Fruit fly (Drosophila melanogaster): ENCODE data around the gene CG31142.
A peak's percentile ranks its signal among the peaks of the same experiment; 100 is the strongest.

Gene CG31142

DNA sequence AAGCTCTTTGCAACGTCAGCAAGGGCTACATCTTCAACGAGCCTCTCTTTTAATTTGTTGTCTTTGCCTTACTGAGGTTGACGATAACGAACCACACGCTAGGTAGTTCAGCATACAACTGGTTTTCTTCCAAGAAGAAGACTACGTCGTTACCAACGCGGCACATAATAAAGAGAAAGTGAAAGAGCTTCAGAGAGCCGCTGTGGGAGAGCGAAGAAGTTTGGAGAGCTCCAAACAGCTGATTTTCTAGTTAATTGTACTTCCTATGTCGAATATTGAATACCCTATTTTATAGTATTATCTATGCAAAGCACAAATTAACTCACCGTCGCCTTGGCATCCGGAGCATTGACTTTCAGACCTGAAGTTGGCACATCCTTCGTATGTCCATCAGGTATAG, 26.3 kb downstream of the CG31142 start:
- TF ChIP-seq Vsx2 (GFP tag; optimal IDR thresholded peaks at IDR 0.05; ENCODE audit: partially characterized antibody) (peak; percentile 17), usp (GFP tag; optimal IDR thresholded peaks at IDR 0.05) (no peak), woc (GFP tag; optimal IDR thresholded peaks at IDR 0.05) (peak; percentile 41), Dif (GFP tag; optimal IDR thresholded peaks at IDR 0.05; ENCODE audit: partially characterized antibody) (peak; percentile 52), dl (GFP tag; optimal IDR thresholded peaks at IDR 0.05; ENCODE audit: insufficient read depth in 1 of 2, partially characterized antibody in 2 of 2) (peak; percentile 13 to 54)

DNA sequence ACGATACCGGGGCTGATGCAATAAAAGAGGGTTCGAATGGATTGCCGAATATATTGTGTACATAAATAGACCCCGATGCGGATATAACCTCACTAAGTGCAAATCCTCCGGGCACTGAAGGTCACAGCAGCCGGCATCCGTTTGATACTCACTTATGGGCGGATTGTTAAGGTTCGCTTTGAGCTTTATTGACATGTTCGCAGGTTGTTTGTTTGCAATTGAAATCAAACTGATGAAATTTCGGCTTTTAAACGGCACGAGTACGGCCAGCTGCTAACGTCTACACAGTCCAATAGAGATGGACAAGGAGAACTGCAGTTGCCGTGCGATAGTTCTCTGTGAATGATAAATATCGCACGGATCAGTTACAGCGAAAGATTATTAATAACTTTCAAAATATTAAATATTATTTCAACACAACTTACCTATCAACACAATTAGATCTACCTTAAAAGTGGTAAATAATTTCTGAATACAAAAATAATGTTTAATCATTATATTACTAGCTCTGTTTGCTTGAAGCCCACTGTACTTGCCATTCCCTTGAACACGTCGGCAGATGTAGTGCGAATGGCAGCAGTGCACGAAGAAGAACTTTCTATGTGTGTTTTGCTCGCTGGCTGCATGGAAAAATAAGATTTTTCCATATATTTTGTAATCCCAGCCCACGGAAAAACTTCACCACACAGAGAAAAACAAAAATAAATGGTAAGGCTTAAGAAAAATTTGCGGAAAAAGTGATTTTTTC, 29.2 kb downstream of the CG31142 start, which contains the start of the genes GluProRS and AP-1sigma:
TSS of gene GluProRS (minus strand) at position 301 of the 748 bp plus-strand sequence.
TSS of gene AP-1sigma (plus strand) at position 561 of the 748 bp plus-strand sequence.
- TF ChIP-seq h (GFP tag; optimal IDR thresholded peaks at IDR 0.05): peak; percentile 92
- no peak for TF ChIP-seq tai (GFP tag; optimal IDR thresholded peaks at IDR 0.05)
- peak; percentile 79 for TF ChIP-seq dsf (GFP tag; optimal IDR thresholded peaks at IDR 0.05; ENCODE audit: borderline replicate concordance)
- peak; percentile 87 for TF ChIP-seq woc (GFP tag; optimal IDR thresholded peaks at IDR 0.05)
- TF ChIP-seq dmrt93B (GFP tag; optimal IDR thresholded peaks at IDR 0.05): peak; percentile 86
- TF ChIP-seq N (GFP tag; optimal IDR thresholded peaks at IDR 0.05): no peak
- no peak for TF ChIP-seq lola (GFP tag; optimal IDR thresholded peaks at IDR 0.05)
- TF ChIP-seq psq (GFP tag; optimal IDR thresholded peaks at IDR 0.05): peak; percentile 82
- peak; percentile 85 for TF ChIP-seq Hnf4 (GFP tag; optimal IDR thresholded peaks at IDR 0.05)
- TF ChIP-seq OdsH (GFP tag; optimal IDR thresholded peaks at IDR 0.05): peak; percentile 86
- no peak for TF ChIP-seq usp (GFP tag; optimal IDR thresholded peaks at IDR 0.05)
- TF ChIP-seq sage (GFP tag; optimal IDR thresholded peaks at IDR 0.05): peak; percentile 65
- peak; percentile 85 for TF ChIP-seq CG9705 (GFP tag; optimal IDR thresholded peaks at IDR 0.05)
- TF ChIP-seq Hr83 (GFP tag; optimal IDR thresholded peaks at IDR 0.05; ENCODE audit: poor library complexity, severe bottlenecking): peak; percentile 57
- TF ChIP-seq Dfd (GFP tag; optimal IDR thresholded peaks at IDR 0.05): no peak
- TF ChIP-seq sv (GFP tag; optimal IDR thresholded peaks at IDR 0.05): peak; percentile 94
- peak; percentile 37 for TF ChIP-seq Mio (GFP tag; optimal IDR thresholded peaks at IDR 0.05)
- peak; percentile 72 for TF ChIP-seq CG32264 (GFP tag; optimal IDR thresholded peaks at IDR 0.05)
- TF ChIP-seq rgr (GFP tag; optimal IDR thresholded peaks at IDR 0.05): peak; percentile 90
- TF ChIP-seq fru (GFP tag; optimal IDR thresholded peaks at IDR 0.05): peak; percentile 89
- TF ChIP-seq jim (GFP tag; optimal IDR thresholded peaks at IDR 0.05): no peak
- TF ChIP-seq Hr78 (GFP tag; optimal IDR thresholded peaks at IDR 0.05): no peak
- no peak for TF ChIP-seq Abd-B (GFP tag; optimal IDR thresholded peaks at IDR 0.05)
- TF ChIP-seq brk (GFP tag; optimal IDR thresholded peaks at IDR 0.05): no peak
- TF ChIP-seq pan (optimal IDR thresholded peaks at IDR 0.05): no peak
- TF ChIP-seq Vsx2 (GFP tag; optimal IDR thresholded peaks at IDR 0.05; ENCODE audit: partially characterized antibody): no peak
- TF ChIP-seq CrebA (GFP tag; optimal IDR thresholded peaks at IDR 0.05; ENCODE audit: borderline replicate concordance): no peak
- TF ChIP-seq Sp1 (GFP tag; optimal IDR thresholded peaks at IDR 0.05): peak; percentile 85
- TF ChIP-seq ey (GFP tag; optimal IDR thresholded peaks at IDR 0.05): peak; percentile 89
- peak; percentile 81 for TF ChIP-seq br (GFP tag; optimal IDR thresholded peaks at IDR 0.05)
- no peak for TF ChIP-seq Dif (GFP tag; optimal IDR thresholded peaks at IDR 0.05; ENCODE audit: partially characterized antibody)
- TF ChIP-seq GATAd (GFP tag; optimal IDR thresholded peaks at IDR 0.05): peak; percentile 80
- TF ChIP-seq Rel (GFP tag; optimal IDR thresholded peaks at IDR 0.05): peak; percentile 47
- peak; percentile 66 for TF ChIP-seq Rel (tag; optimal IDR thresholded peaks at IDR 0.05)
- TF ChIP-seq Jra (GFP tag; optimal IDR thresholded peaks at IDR 0.05): peak; percentile 89
- TF ChIP-seq foxo (GFP tag; optimal IDR thresholded peaks at IDR 0.05): peak; percentile 51 to 93
- no peak for TF ChIP-seq dl (GFP tag; optimal IDR thresholded peaks at IDR 0.05; ENCODE audit: insufficient read depth in 1 of 2, partially characterized antibody in 2 of 2)
- TF ChIP-seq Myc (optimal IDR thresholded peaks at IDR 0.05): peak; percentile 83
- TF ChIP-seq HLH106 (tag; optimal IDR thresholded peaks at IDR 0.05): peak; percentile 91
